Fruit fly (Drosophila melanogaster): ENCODE measurements around the gene Pex12.
A peak's percentile ranks its signal among the peaks of the same experiment; 100 is the strongest.

Pex12 gene

DNA sequence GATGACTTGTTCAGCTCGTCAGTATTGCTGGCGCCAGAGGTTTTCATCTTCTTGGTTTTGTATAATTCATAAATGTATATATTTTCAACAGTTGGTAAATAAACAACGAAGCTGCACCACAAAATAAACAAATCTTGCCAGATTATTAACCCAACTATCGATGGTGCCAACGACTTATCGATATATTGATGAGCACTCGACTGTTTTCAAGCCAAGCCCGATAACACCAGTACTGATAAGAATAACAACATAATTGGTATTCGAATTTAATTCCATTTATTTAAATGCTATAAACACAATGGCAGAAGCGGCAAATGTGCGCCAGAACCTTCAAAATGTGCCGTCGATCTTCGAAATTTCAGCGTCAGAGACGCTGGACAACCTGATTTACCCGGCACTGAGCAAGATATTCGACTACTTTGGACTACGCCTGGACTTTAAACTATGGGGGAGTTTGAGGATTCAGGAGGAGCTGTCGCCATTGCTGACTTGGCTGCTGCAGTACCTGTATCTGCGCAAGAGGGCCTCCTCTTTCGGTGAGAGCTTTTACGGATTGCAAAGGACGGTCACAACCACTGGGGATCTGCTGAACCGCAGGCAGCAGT is at the start of gene Pex12, which contains the start of gene Saf6 (continued):
- TF ChIP-seq Hsf (GFP tag; optimal IDR thresholded peaks at IDR 0.05) = no peak
- TF ChIP-seq jigr1 (GFP tag; IDR thresholded peaks at IDR 0.05) = no peak
- TF ChIP-seq CG17612 (GFP tag; IDR thresholded peaks at IDR 0.05) = no peak
- no peak for TF ChIP-seq CTCF (GFP tag; optimal IDR thresholded peaks at IDR 0.05)
- no peak for TF ChIP-seq Ada2b (GFP tag; IDR thresholded peaks at IDR 0.05)
- TF ChIP-seq CG5180 (GFP tag; optimal IDR thresholded peaks at IDR 0.05) = no peak
- TF ChIP-seq trh (GFP tag; optimal IDR thresholded peaks at IDR 0.05) = no peak
- TF ChIP-seq Spps (tag; optimal IDR thresholded peaks at IDR 0.05) = no peak
- no peak for TF ChIP-seq CG9817 (tag; optimal IDR thresholded peaks at IDR 0.05)
- TF ChIP-seq CG8924 (tag; optimal IDR thresholded peaks at IDR 0.05) = no peak
- TF ChIP-seq GATAe (GFP tag; conservative IDR thresholded peaks at IDR 0.05) = peak; percentile 37
- TF ChIP-seq sna (GFP tag; IDR thresholded peaks at IDR 0.05; ENCODE audit: partially characterized antibody) = peak; percentile 85
- TF ChIP-seq CG6683 (GFP tag; optimal IDR thresholded peaks at IDR 0.05) = no peak
- TF ChIP-seq CG30020 (tag; optimal IDR thresholded peaks at IDR 0.05) = no peak
- TF ChIP-seq CG10147 (GFP tag; optimal IDR thresholded peaks at IDR 0.05) = no peak
- no peak for TF ChIP-seq Nf-YA (GFP tag; IDR thresholded peaks at IDR 0.05)
- no peak for TF ChIP-seq Dek (tag; optimal IDR thresholded peaks at IDR 0.05)
- TF ChIP-seq crp (GFP tag; optimal IDR thresholded peaks at IDR 0.05) = no peak
- TF ChIP-seq CG8765 (GFP tag; IDR thresholded peaks at IDR 0.05) = no peak
- TF ChIP-seq eyg (GFP tag; optimal IDR thresholded peaks at IDR 0.05) = no peak
- no peak for TF ChIP-seq Hmx (GFP tag; optimal IDR thresholded peaks at IDR 0.05)
- TF ChIP-seq D19B (GFP tag; optimal IDR thresholded peaks at IDR 0.05) = no peak
- no peak for TF ChIP-seq otp (GFP tag; IDR thresholded peaks at IDR 0.05)
- no peak for TF ChIP-seq Atf-2 (GFP tag; optimal IDR thresholded peaks at IDR 0.05)
- TF ChIP-seq Nf-YC (tag; optimal IDR thresholded peaks at IDR 0.05) = no peak
- no peak for TF ChIP-seq CG33213 (GFP tag; optimal IDR thresholded peaks at IDR 0.05)
- no peak for TF ChIP-seq zf30C (GFP tag; optimal IDR thresholded peaks at IDR 0.05)
- no peak for TF ChIP-seq h (optimal IDR thresholded peaks at IDR 0.05)
- no peak for TF ChIP-seq tio (GFP tag; optimal IDR thresholded peaks at IDR 0.05)
- peak; percentile 83 for TF ChIP-seq CG7963 (GFP tag; IDR thresholded peaks at IDR 0.05; ENCODE audit: partially characterized antibody)
- no peak for TF ChIP-seq Chrac-16 (GFP tag; optimal IDR thresholded peaks at IDR 0.05)
- no peak for TF ChIP-seq onecut (GFP tag; IDR thresholded peaks at IDR 0.05)
- no peak for TF ChIP-seq CG7839 (tag; optimal IDR thresholded peaks at IDR 0.05)
- TF ChIP-seq nmo (GFP tag; optimal IDR thresholded peaks at IDR 0.05) = peak; percentile 3
- no peak for TF ChIP-seq CG7928 (GFP tag; optimal IDR thresholded peaks at IDR 0.05)
- no peak for TF ChIP-seq NK7.1 (GFP tag; optimal IDR thresholded peaks at IDR 0.05)
- no peak for TF ChIP-seq PHDP (tag; optimal IDR thresholded peaks at IDR 0.05)
- no peak for TF ChIP-seq Lim3 (GFP tag; IDR thresholded peaks at IDR 0.05)
- TF ChIP-seq fd64A (GFP tag; optimal IDR thresholded peaks at IDR 0.05) = no peak
- no peak for TF ChIP-seq eve (GFP tag; optimal IDR thresholded peaks at IDR 0.05)
- TF ChIP-seq sr (GFP tag; IDR thresholded peaks at IDR 0.05) = no peak
- peak; percentile 15 for TF ChIP-seq Myb (GFP tag; optimal IDR thresholded peaks at IDR 0.05)
- TF ChIP-seq tap (tag; optimal IDR thresholded peaks at IDR 0.05) = no peak
- TF ChIP-seq hkb (optimal IDR thresholded peaks at IDR 0.05) = no peak
- TF ChIP-seq hkb (GFP tag; IDR thresholded peaks at IDR 0.05) = no peak
- peak; percentile 91 for TF ChIP-seq Sry-β (GFP tag; optimal IDR thresholded peaks at IDR 0.05)
- TF ChIP-seq NFAT (GFP tag; IDR thresholded peaks at IDR 0.05) = no peak
- TF ChIP-seq Neu2 (GFP tag; optimal IDR thresholded peaks at IDR 0.05; ENCODE audit: borderline replicate concordance) = no peak
- TF ChIP-seq CG16815 (GFP tag; optimal IDR thresholded peaks at IDR 0.05) = no peak
- no peak for TF ChIP-seq CG11085 (GFP tag; IDR thresholded peaks at IDR 0.05)
- TF ChIP-seq pho (GFP tag; optimal IDR thresholded peaks at IDR 0.05) = no peak
- no peak for TF ChIP-seq cas (GFP tag; IDR thresholded peaks at IDR 0.05)
